Comparison of ENCODE assay signal across 3 worm cellular contexts in the genomic region with DNA sequence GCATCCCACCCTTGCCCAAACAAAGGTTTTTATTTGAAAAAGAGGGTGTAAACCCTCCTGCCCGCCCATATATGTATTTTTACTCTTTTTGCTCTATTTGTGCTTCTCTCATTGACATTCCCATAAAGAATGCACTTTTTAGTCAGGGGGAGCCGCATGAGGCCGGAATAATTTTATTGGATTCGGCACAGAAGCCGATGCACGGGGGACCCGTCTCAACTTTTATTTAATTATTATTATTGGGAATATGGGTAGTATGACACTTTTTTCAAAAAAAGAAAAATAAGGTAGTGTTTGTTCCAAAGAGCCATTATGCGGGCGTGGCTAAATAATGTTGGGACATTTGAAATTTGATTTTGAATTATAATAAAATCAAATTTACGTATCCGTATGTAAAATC.
TF ChIP-seq lines count a peak whose summit lies in the region.

No protein-coding gene starts in this region.

TF ChIP-seq in whole organism, L1 larva, 84 proteins besides CTCF, POLR2A, EP300 and RAD21:
- TF ChIP-seq unc-98 (GFP tag; IDR thresholded peaks at IDR 0.05; lab: Robert Waterston, UW) = no peak
- peak; percentile 46 for TF ChIP-seq lin-14 (GFP tag; optimal IDR thresholded peaks at IDR 0.05; lab: Kevin White, UChicago)

TF ChIP-seq in whole organism, late embryonic, 69 proteins besides CTCF, POLR2A, EP300 and RAD21:
- TF ChIP-seq unc-42 (tag; optimal IDR thresholded peaks at IDR 0.05; lab: Kevin White, UChicago) = peak; percentile 60
- TF ChIP-seq ceh-34 (tag; optimal IDR thresholded peaks at IDR 0.05; lab: Kevin White, UChicago) = no peak

TF ChIP-seq in whole organism, mixed stage, embryonic, 35 proteins besides CTCF, POLR2A, EP300 and RAD21:
- TF ChIP-seq ces-1 (GFP tag; optimal IDR thresholded peaks at IDR 0.05; lab: Kevin White, UChicago) (peak; percentile 68), nhr-12 (tag; optimal IDR thresholded peaks at IDR 0.05; lab: Kevin White, UChicago) (no peak)
